Worm (Caenorhabditis elegans) whole organism, L4 larva: ENCODE data around the gene rpia-1.
A peak's percentile ranks its signal among the peaks of the same experiment; 100 is the strongest.

ENCODE experiments used
- Y48G9A.11 ChIP-seq: fragments of 200-800 bp; sonication (Bioruptor generic); IDR thresholded peaks from 2 replicates; pipeline ENCODE4 v1.3.6; 2022; ENCODE audit warnings: missing genetic modification reagents, missing genetic modification characterization, missing compliant biosample characterization
- ZK546.5 ChIP-seq, 2 experiments: sonication (generic microtip); optimal IDR thresholded peaks; 2 replicates each; lab custom pipeline; 2017; ENCODE audit warnings: missing biosample characterization in 2 of 2, missing genetic modification characterization in 2 of 2
- ceh-28 ChIP-seq: fragments of 150-350 bp; optimal IDR thresholded peaks from 2 replicates; lab custom pipeline; 2014; ENCODE audit warnings: missing biosample characterization, missing genetic modification reagents, missing genetic modification characterization
- ces-1 ChIP-seq: fragments of 150-350 bp; sonication (generic microtip); optimal IDR thresholded peaks from 4 replicates; lab custom pipeline; 2014; ENCODE audit warnings: missing biosample characterization, missing genetic modification reagents, missing genetic modification characterization
- fkh-10 ChIP-seq: fragments of 150-350 bp; optimal IDR thresholded peaks from 2 replicates; lab custom pipeline; 2014; ENCODE audit warnings: missing biosample characterization, missing genetic modification reagents, missing genetic modification characterization
- mep-1 ChIP-seq: fragments of 150-350 bp; sonication (generic microtip); optimal IDR thresholded peaks from 3 replicates; lab custom pipeline; 2014; ENCODE audit warnings: missing biosample characterization, missing genetic modification characterization
- pqm-1 ChIP-seq: sonication (generic microtip); optimal IDR thresholded peaks from 2 replicates; lab custom pipeline; 2017; ENCODE audit warnings: missing biosample characterization, missing genetic modification characterization
- snpc-1.2 ChIP-seq: fragments of 200-800 bp; sonication (Bioruptor generic); IDR thresholded peaks from 2 replicates; pipeline ENCODE4 v1.3.6; 2022; ENCODE audit warnings: missing genetic modification reagents, missing genetic modification characterization, missing compliant biosample characterization

ce11 chrIII:7154526-7154925, 31.6 kb downstream of the rpia-1 start:
- no peak for TF ChIP-seq pqm-1 (tag; lab: Kevin White, UChicago)
- peak; percentile 9 for TF ChIP-seq mep-1
- TF ChIP-seq Y48G9A.11 (GFP tag; lab: Robert Waterston, UW): no peak
- TF ChIP-seq ces-1 (GFP tag; lab: Kevin White, UChicago): no peak
- TF ChIP-seq fkh-10 (GFP tag; lab: Kevin White, UChicago): no peak
- TF ChIP-seq snpc-1.2 (GFP tag; lab: Robert Waterston, UW): no peak
- no peak for TF ChIP-seq ceh-28 (tag; lab: Kevin White, UChicago)
- no peak for TF ChIP-seq ZK546.5 (tag; optimal IDR thresholded peaks at IDR 0.05; lab: Kevin White, UChicago)
